Worm (Caenorhabditis elegans) whole organism, L2 larva: ENCODE measurements around the gene lin-29.
A peak's percentile ranks its signal among the peaks of the same experiment; 100 is the strongest.

Experiments used
- C34F6.9 ChIP-seq: fragments of 150-350 bp; optimal IDR thresholded peaks from 2 replicates; lab custom pipeline; 2014; ENCODE audit warnings: missing biosample characterization, missing genetic modification characterization
- F13H6.1 ChIP-seq: sonication (generic microtip); optimal IDR thresholded peaks from 2 replicates; lab custom pipeline; 2016; ENCODE audit warnings: missing genetic modification characterization, missing compliant biosample characterization
- R02D3.7 ChIP-seq: fragments of 150-350 bp; optimal IDR thresholded peaks from 2 replicates; lab custom pipeline; 2014; ENCODE audit warnings: missing biosample characterization, missing genetic modification characterization
- Y55F3AM.14 ChIP-seq: fragments of 200-800 bp; sonication (Bioruptor generic); optimal IDR thresholded peaks from 2 replicates; lab custom pipeline; 2018; ENCODE audit warnings: mild to moderate bottlenecking, missing genetic modification characterization, missing compliant biosample characterization
- ZK546.5 ChIP-seq: sonication (generic microtip); optimal IDR thresholded peaks from 2 replicates; lab custom pipeline; 2017; ENCODE audit warnings: missing biosample characterization, missing genetic modification characterization
- alr-1 ChIP-seq: fragments of 150-350 bp; optimal IDR thresholded peaks from 2 replicates; lab custom pipeline; 2014; ENCODE audit warnings: missing biosample characterization, missing genetic modification characterization
- aly-2 ChIP-seq: fragments of 150-350 bp; optimal IDR thresholded peaks from 2 replicates; lab custom pipeline; 2014; ENCODE audit warnings: missing biosample characterization, missing genetic modification characterization
- ama-1 ChIP-seq: fragments of 150-350 bp; optimal IDR thresholded peaks from 2 replicates; lab custom pipeline; 2018; ENCODE audit warnings: inconsistent platforms
- blmp-1 ChIP-seq: sonication (generic microtip); optimal IDR thresholded peaks from 2 replicates; lab custom pipeline; 2017; ENCODE audit warnings: missing genetic modification characterization, mild to moderate bottlenecking, missing compliant biosample characterization, antibody characterized with exemption, moderate library complexity; ENCODE audit not compliant: insufficient read depth
- ceh-16 ChIP-seq: fragments of 150-350 bp; optimal IDR thresholded peaks from 2 replicates; lab custom pipeline; 2014; ENCODE audit warnings: missing biosample characterization, missing genetic modification characterization
- ceh-82 ChIP-seq: fragments of 150-350 bp; optimal IDR thresholded peaks from 2 replicates; lab custom pipeline; 2014; ENCODE audit warnings: missing biosample characterization, missing genetic modification characterization
- crh-2 ChIP-seq: sonication (generic microtip); optimal IDR thresholded peaks from 2 replicates; lab custom pipeline; 2017; ENCODE audit warnings: missing biosample characterization, missing genetic modification characterization
- dmd-4 ChIP-seq: sonication (generic microtip); optimal IDR thresholded peaks from 2 replicates; lab custom pipeline; 2017; ENCODE audit warnings: missing biosample characterization, missing genetic modification characterization
- egl-27 ChIP-seq: sonication (generic microtip); optimal IDR thresholded peaks from 3 replicates; lab custom pipeline; 2017; ENCODE audit warnings: missing biosample characterization, missing genetic modification reagents, missing genetic modification characterization
- elt-1 ChIP-seq: fragments of 150-350 bp; optimal IDR thresholded peaks from 2 replicates; lab custom pipeline; 2014; ENCODE audit warnings: missing biosample characterization, missing genetic modification characterization
- elt-3 ChIP-seq: sonication (generic microtip); optimal IDR thresholded peaks from 2 replicates; lab custom pipeline; 2017; ENCODE audit warnings: missing biosample characterization, missing genetic modification characterization
- fos-1 ChIP-seq: fragments of 150-350 bp; optimal IDR thresholded peaks from 2 replicates; lab custom pipeline; 2014; ENCODE audit warnings: missing biosample characterization, missing genetic modification characterization
- gmeb-1 ChIP-seq: fragments of 150-350 bp; optimal IDR thresholded peaks from 2 replicates; lab custom pipeline; 2014; ENCODE audit warnings: missing biosample characterization, missing genetic modification characterization
- lin-11 ChIP-seq: fragments of 150-350 bp; sonication (generic microtip); optimal IDR thresholded peaks from 2 replicates; lab custom pipeline; 2014; ENCODE audit warnings: missing biosample characterization, missing genetic modification characterization, inconsistent platforms, mixed read lengths
- lin-13 ChIP-seq: fragments of 150-350 bp; optimal IDR thresholded peaks from 2 replicates; lab custom pipeline; 2014; ENCODE audit warnings: missing biosample characterization, missing genetic modification reagents, missing genetic modification characterization
- lin-39 ChIP-seq: fragments of 150-350 bp; optimal IDR thresholded peaks from 2 replicates; lab custom pipeline; 2014; ENCODE audit warnings: missing biosample characterization, missing genetic modification reagents, missing genetic modification characterization
- lsy-2 ChIP-seq, 2 experiments: fragments of 150-350 bp in 1 of 2; sonication (generic microtip) in 1 of 2; optimal IDR thresholded peaks; 2 replicates each; lab custom pipeline; 2014 to 2017; ENCODE audit warnings: missing biosample characterization in 2 of 2, missing genetic modification characterization in 2 of 2
- mab-5 ChIP-seq: fragments of 150-350 bp; optimal IDR thresholded peaks from 2 replicates; lab custom pipeline; 2014; ENCODE audit warnings: missing biosample characterization, missing genetic modification characterization
- mbf-1 ChIP-seq: sonication (generic microtip); optimal IDR thresholded peaks from 2 replicates; lab custom pipeline; 2017; ENCODE audit warnings: missing biosample characterization, missing genetic modification characterization
- mdl-1 ChIP-seq, 2 experiments: fragments of 150-350 bp in 1 of 2; sonication (generic microtip) in 1 of 2; optimal IDR thresholded peaks; 2 replicates each; lab custom pipeline; 2017; ENCODE audit warnings: missing biosample characterization in 2 of 2, missing genetic modification characterization in 2 of 2
- nhr-10 ChIP-seq: sonication (generic microtip); optimal IDR thresholded peaks from 2 replicates; lab custom pipeline; 2017; ENCODE audit warnings: missing biosample characterization, missing genetic modification characterization
- nhr-11 ChIP-seq: fragments of 150-350 bp; optimal IDR thresholded peaks from 2 replicates; lab custom pipeline; 2014; ENCODE audit warnings: missing biosample characterization, missing genetic modification characterization
- nhr-12 ChIP-seq: fragments of 150-350 bp; optimal IDR thresholded peaks from 2 replicates; lab custom pipeline; 2014; ENCODE audit warnings: missing biosample characterization, missing genetic modification characterization
- nhr-129 ChIP-seq: fragments of 150-350 bp; optimal IDR thresholded peaks from 2 replicates; lab custom pipeline; 2014; ENCODE audit warnings: missing biosample characterization, missing genetic modification characterization
- nhr-21 ChIP-seq: fragments of 150-350 bp; optimal IDR thresholded peaks from 2 replicates; lab custom pipeline; 2014; ENCODE audit warnings: missing biosample characterization, missing genetic modification characterization
- nhr-23 ChIP-seq: fragments of 150-350 bp; optimal IDR thresholded peaks from 2 replicates; lab custom pipeline; 2014; ENCODE audit warnings: missing biosample characterization, missing genetic modification reagents, missing genetic modification characterization
- nhr-237 ChIP-seq: fragments of 150-350 bp; optimal IDR thresholded peaks from 2 replicates; lab custom pipeline; 2014; ENCODE audit warnings: missing biosample characterization, missing genetic modification characterization
- nhr-25 ChIP-seq: fragments of 150-350 bp; sonication (generic microtip); optimal IDR thresholded peaks from 3 replicates; lab custom pipeline; 2014; ENCODE audit warnings: missing biosample characterization, missing genetic modification characterization
- nhr-6 ChIP-seq: fragments of 150-350 bp; optimal IDR thresholded peaks from 2 replicates; lab custom pipeline; 2014; ENCODE audit warnings: missing biosample characterization, missing genetic modification characterization
- nhr-77 ChIP-seq: fragments of 150-350 bp; optimal IDR thresholded peaks from 2 replicates; lab custom pipeline; 2014; ENCODE audit warnings: missing biosample characterization, missing genetic modification characterization
- peb-1 ChIP-seq: fragments of 150-350 bp; optimal IDR thresholded peaks from 2 replicates; lab custom pipeline; 2014; ENCODE audit warnings: missing biosample characterization, missing genetic modification characterization
- sem-4 ChIP-seq: fragments of 150-350 bp; optimal IDR thresholded peaks from 2 replicates; lab custom pipeline; 2014; ENCODE audit warnings: missing biosample characterization, missing genetic modification reagents, missing genetic modification characterization
- skn-1 ChIP-seq: sonication (generic microtip); optimal IDR thresholded peaks from 2 replicates; lab custom pipeline; 2017; ENCODE audit warnings: missing biosample characterization, missing genetic modification characterization
- sma-3 ChIP-seq: sonication (generic microtip); optimal IDR thresholded peaks from 2 replicates; lab custom pipeline; 2016; ENCODE audit warnings: missing genetic modification reagents, missing genetic modification characterization, missing compliant biosample characterization
- sma-9 ChIP-seq, 2 experiments: fragments of 150-350 bp in 1 of 2; sonication (generic microtip) in 1 of 2; optimal IDR thresholded peaks; 2 replicates each; lab custom pipeline; 2014 to 2016; ENCODE audit warnings: missing genetic modification characterization in 2 of 2, mild to moderate bottlenecking in 1 of 2, missing biosample characterization in 1 of 2, missing compliant biosample characterization in 1 of 2, missing genetic modification reagents in 1 of 2, moderate library complexity in 1 of 2
- snpc-4 ChIP-seq: fragments of 150-350 bp; optimal IDR thresholded peaks from 2 replicates; lab custom pipeline; 2014; ENCODE audit warnings: missing biosample characterization, missing genetic modification characterization
- unc-39 ChIP-seq: fragments of 150-350 bp; optimal IDR thresholded peaks from 2 replicates; lab custom pipeline; 2014; ENCODE audit warnings: missing biosample characterization, missing genetic modification characterization
- unc-55 ChIP-seq: fragments of 150-350 bp; sonication (generic microtip); optimal IDR thresholded peaks from 3 replicates; lab custom pipeline; 2014; ENCODE audit warnings: missing biosample characterization, missing genetic modification reagents, missing genetic modification characterization
- unc-62 ChIP-seq: fragments of 150-350 bp; optimal IDR thresholded peaks from 2 replicates; lab custom pipeline; 2014; ENCODE audit warnings: missing biosample characterization, missing genetic modification reagents, missing genetic modification characterization
- ztf-1 ChIP-seq: fragments of 200-800 bp; sonication (Bioruptor generic); conservative IDR thresholded peaks from 2 replicates; pipeline ENCODE4 v1.3.6; 2022; ENCODE audit warnings: missing genetic modification characterization, missing compliant biosample characterization
- ztf-11 ChIP-seq: sonication (generic microtip); optimal IDR thresholded peaks from 2 replicates; lab custom pipeline; 2017; ENCODE audit warnings: missing biosample characterization, missing genetic modification characterization
- ztf-4 ChIP-seq: fragments of 150-350 bp; optimal IDR thresholded peaks from 2 replicates; lab custom pipeline; 2014; ENCODE audit warnings: missing biosample characterization, missing genetic modification characterization

Gene lin-29

DNA sequence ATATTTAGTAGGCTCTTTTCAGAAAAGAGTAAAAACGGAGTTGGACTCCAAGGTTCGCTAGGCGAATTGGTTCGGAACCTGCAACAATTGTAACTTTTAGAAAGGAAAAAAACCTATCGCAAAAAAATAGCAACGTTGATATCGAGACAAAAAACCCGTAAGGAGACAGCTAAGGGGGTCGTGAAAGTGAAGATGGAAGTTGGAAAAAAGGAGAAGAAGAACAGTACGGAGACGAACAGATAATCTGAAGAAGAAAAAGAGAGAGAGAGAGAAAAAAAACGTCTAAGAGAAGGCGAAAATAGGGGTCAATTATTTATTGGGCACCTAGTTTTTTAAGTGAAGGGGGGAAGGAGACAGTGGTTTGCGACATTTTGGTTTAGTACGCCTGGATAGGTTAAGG is at the start of gene lin-29:
Gene lin-29, minus strand, starts transcription at position 78 of the 400 bp plus-strand sequence.
- TF ChIP-seq blmp-1 (tag; lab: Kevin White, UChicago) (peak; percentile 31), dmd-4 (tag; lab: Kevin White, UChicago) (no peak)

DNA sequence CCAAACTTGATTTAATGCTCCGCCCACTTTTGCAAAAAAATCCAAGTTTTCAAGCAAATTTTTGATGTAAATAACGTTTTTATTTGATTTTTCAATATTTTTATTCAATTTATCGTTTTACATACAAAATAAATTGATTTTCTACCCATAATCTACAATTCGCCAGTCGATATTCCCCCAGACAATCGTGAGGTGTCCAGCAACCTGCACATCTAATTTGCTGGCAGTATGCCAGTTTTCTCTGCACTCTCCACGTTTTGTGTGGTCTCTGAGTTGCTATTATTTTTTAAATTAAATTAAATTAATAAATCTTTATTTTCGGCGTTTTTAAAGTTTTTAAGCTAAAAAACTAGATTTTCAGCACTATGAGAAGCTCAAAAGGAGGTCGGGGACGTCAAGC is 45.0 kb upstream of the lin-29 start:
- TF ChIP-seq ceh-16 (tag; lab: Kevin White, UChicago) = no peak
- peak; percentile 85 for TF ChIP-seq F13H6.1 (tag; lab: Kevin White, UChicago)
- peak; percentile 72 for TF ChIP-seq egl-27
- TF ChIP-seq unc-62 (GFP tag; lab: Kevin White, UChicago) = no peak
- TF ChIP-seq unc-55 = peak; percentile 89
- TF ChIP-seq mbf-1 (tag; lab: Kevin White, UChicago) = no peak
- TF ChIP-seq lin-11 (tag; lab: Kevin White, UChicago) = peak; percentile 88
- TF ChIP-seq elt-3 (tag; lab: Kevin White, UChicago) = no peak
- TF ChIP-seq R02D3.7 (tag; lab: Kevin White, UChicago) = peak; percentile 10
- TF ChIP-seq ceh-82 (tag; lab: Kevin White, UChicago) = peak; percentile 46
- no peak for TF ChIP-seq ama-1 (lab: Kevin White, UChicago)
- no peak for TF ChIP-seq alr-1
- no peak for TF ChIP-seq ztf-11 (tag; lab: Kevin White, UChicago)
- TF ChIP-seq crh-2 (tag; lab: Kevin White, UChicago) = peak; percentile 93
- TF ChIP-seq nhr-6 (tag; lab: Kevin White, UChicago) = peak; percentile 93
- peak; percentile 58 for TF ChIP-seq snpc-4
- TF ChIP-seq lin-13 (GFP tag; lab: Kevin White, UChicago) = peak; percentile 93
- no peak for TF ChIP-seq elt-1 (tag; lab: Kevin White, UChicago)
- no peak for TF ChIP-seq peb-1 (tag; lab: Kevin White, UChicago)
- peak; percentile 80 for TF ChIP-seq fos-1 (tag; lab: Kevin White, UChicago)
- no peak for TF ChIP-seq nhr-12 (tag; lab: Kevin White, UChicago)
- TF ChIP-seq nhr-21 (tag; lab: Kevin White, UChicago) = peak; percentile 90
- peak; percentile 14 to 55 for TF ChIP-seq mdl-1 (tag; optimal IDR thresholded peaks at IDR 0.05; lab: Kevin White, UChicago)
- TF ChIP-seq nhr-237 (tag; lab: Kevin White, UChicago) = peak; percentile 24
- TF ChIP-seq sma-9 (GFP tag; optimal IDR thresholded peaks at IDR 0.05; lab: Kevin White, UChicago) = no peak
- TF ChIP-seq sma-9 (tag; optimal IDR thresholded peaks at IDR 0.05; lab: Kevin White, UChicago) = no peak
- peak; percentile 17 for TF ChIP-seq nhr-10 (tag; lab: Kevin White, UChicago)
- TF ChIP-seq sma-3 = peak; percentile 97
- no peak for TF ChIP-seq aly-2 (tag; lab: Kevin White, UChicago)
- peak; percentile 41 for TF ChIP-seq nhr-129 (tag; lab: Kevin White, UChicago)
- no peak for TF ChIP-seq dmd-4 (tag; lab: Kevin White, UChicago)
- TF ChIP-seq nhr-23 (tag; lab: Kevin White, UChicago) = no peak
- TF ChIP-seq lin-39 (tag; lab: Kevin White, UChicago) = no peak
- TF ChIP-seq blmp-1 (tag; lab: Kevin White, UChicago) = peak; percentile 71
- TF ChIP-seq ZK546.5 (tag; lab: Kevin White, UChicago) = peak; percentile 99
- TF ChIP-seq gmeb-1 (tag; lab: Kevin White, UChicago) = peak; percentile 85
- peak; percentile 80 for TF ChIP-seq nhr-77 (tag; lab: Kevin White, UChicago)
- TF ChIP-seq unc-39 (tag; lab: Kevin White, UChicago) = no peak
- no peak for TF ChIP-seq ztf-1
- TF ChIP-seq nhr-11 (tag; lab: Kevin White, UChicago) = no peak
- peak; percentile 92 for TF ChIP-seq nhr-25 (tag; lab: Kevin White, UChicago)
- TF ChIP-seq C34F6.9 (tag; lab: Kevin White, UChicago) = peak; percentile 89
- peak; percentile 92 for TF ChIP-seq sem-4 (tag; lab: Kevin White, UChicago)
- peak; percentile 85 to 96 for TF ChIP-seq lsy-2 (tag; optimal IDR thresholded peaks at IDR 0.05; lab: Kevin White, UChicago)
- TF ChIP-seq Y55F3AM.14 (GFP tag; lab: Kevin White, UChicago) = no peak
- no peak for TF ChIP-seq skn-1 (tag; lab: Kevin White, UChicago)
- TF ChIP-seq ztf-4 (tag; lab: Kevin White, UChicago) = peak; percentile 80
- TF ChIP-seq mab-5 (tag; lab: Kevin White, UChicago) = peak; percentile 81
